Fruit fly (Drosophila melanogaster) whole organism, wandering third instar larva: ENCODE measurements around the gene futsch.
A peak's percentile ranks its signal among the peaks of the same experiment; 100 is the strongest.

ENCODE experiments used
- Abd-B ChIP-seq: fragments of >200 bp; optimal IDR thresholded peaks from 2 replicates; lab custom pipeline; 2017; ENCODE audit warnings: missing biosample characterization, missing genetic modification characterization
- CG32264 ChIP-seq: fragments of 200-800 bp; sonication (Bioruptor generic); optimal IDR thresholded peaks from 2 replicates; lab custom pipeline; 2016; ENCODE audit warnings: missing biosample characterization, missing genetic modification characterization
- Dfd ChIP-seq: fragments of >200 bp; optimal IDR thresholded peaks from 2 replicates; lab custom pipeline; 2017; ENCODE audit warnings: missing biosample characterization, missing genetic modification characterization
- Dif ChIP-seq: fragments of 200-275, 200-300 bp; sonication (Bioruptor generic); optimal IDR thresholded peaks from 2 replicates; lab custom pipeline; 2018; ENCODE audit warnings: missing biosample characterization, missing genetic modification characterization; ENCODE audit not compliant: partially characterized antibody
- HLH106 ChIP-seq: fragments of 200-800 bp; optimal IDR thresholded peaks from 3 replicates; lab custom pipeline; 2019; ENCODE audit warnings: missing biosample characterization, mild to moderate bottlenecking, missing genetic modification characterization, moderate library complexity
- Hnf4 ChIP-seq: fragments of 200-800 bp; sonication (Bioruptor generic); optimal IDR thresholded peaks from 2 replicates; lab custom pipeline; 2016; ENCODE audit warnings: missing biosample characterization, mild to moderate bottlenecking, missing genetic modification characterization
- Hr78 ChIP-seq: fragments of >200 bp; optimal IDR thresholded peaks from 2 replicates; lab custom pipeline; 2017; ENCODE audit warnings: missing biosample characterization, missing genetic modification characterization
- Hr83 ChIP-seq: fragments of 200-300 bp; sonication (Bioruptor generic); optimal IDR thresholded peaks from 2 replicates; lab custom pipeline; 2016; ENCODE audit warnings: missing biosample characterization, mild to moderate bottlenecking, missing genetic modification characterization, moderate library complexity; ENCODE audit not compliant: poor library complexity, severe bottlenecking
- Jra ChIP-seq: sonication (Bioruptor generic); optimal IDR thresholded peaks from 2 replicates; lab custom pipeline; 2016; ENCODE audit warnings: missing biosample characterization, missing genetic modification characterization
- N ChIP-seq: fragments of >200 bp; optimal IDR thresholded peaks from 2 replicates; lab custom pipeline; 2018; ENCODE audit warnings: missing biosample characterization, missing external identifiers, missing genetic modification characterization
- OdsH ChIP-seq: fragments of 200-800 bp; sonication (Bioruptor generic); optimal IDR thresholded peaks from 2 replicates; lab custom pipeline; 2016; ENCODE audit warnings: missing biosample characterization, mild to moderate bottlenecking, missing genetic modification characterization
- Rel ChIP-seq, 2 experiments: fragments of 200-800 bp; sonication (Bioruptor generic) in 1 of 2; optimal IDR thresholded peaks; 2 replicates in 1 of 2; 3 replicates in 1 of 2; lab custom pipeline; 2016 to 2019; ENCODE audit warnings: mild to moderate bottlenecking in 2 of 2, missing biosample characterization in 2 of 2, missing genetic modification characterization in 2 of 2, moderate library complexity in 1 of 2
- Sp1 ChIP-seq: fragments of 200-800 bp; sonication (Bioruptor generic); optimal IDR thresholded peaks from 3 replicates; lab custom pipeline; 2019; ENCODE audit warnings: missing biosample characterization, mild to moderate bottlenecking, missing genetic modification characterization, moderate library complexity
- Vsx2 ChIP-seq: fragments of 200-300, 225-300 bp; sonication (Bioruptor generic); optimal IDR thresholded peaks from 2 replicates; lab custom pipeline; 2018; ENCODE audit warnings: missing biosample characterization, missing genetic modification characterization; ENCODE audit not compliant: partially characterized antibody
- br ChIP-seq: fragments of 200-800 bp; sonication (Bioruptor generic); optimal IDR thresholded peaks from 2 replicates; lab custom pipeline; 2016; ENCODE audit warnings: missing biosample characterization, missing genetic modification characterization
- brk ChIP-seq: fragments of 200-800 bp; sonication (Bioruptor generic); optimal IDR thresholded peaks from 2 replicates; lab custom pipeline; 2016; ENCODE audit warnings: missing biosample characterization, mild to moderate bottlenecking, missing genetic modification characterization
- dl ChIP-seq, 2 experiments: fragments of 175-275, 200-275 bp in 1 of 2; fragments of 200-275 bp in 1 of 2; sonication (Bioruptor generic); optimal IDR thresholded peaks; lab custom pipeline; 2018; ENCODE audit warnings: mild to moderate bottlenecking in 2 of 2, missing biosample characterization in 2 of 2, missing genetic modification characterization in 2 of 2, moderate library complexity in 2 of 2; ENCODE audit not compliant: partially characterized antibody in 2 of 2, insufficient read depth in 1 of 2
- dmrt93B ChIP-seq: fragments of 200-800 bp; sonication (Bioruptor generic); optimal IDR thresholded peaks from 2 replicates; lab custom pipeline; 2018; ENCODE audit warnings: missing biosample characterization, mild to moderate bottlenecking, missing genetic modification characterization
- dsf ChIP-seq: sonication (Bioruptor generic); optimal IDR thresholded peaks from 2 replicates; lab custom pipeline; 2016; ENCODE audit warnings: missing biosample characterization, missing genetic modification characterization, borderline replicate concordance
- foxo ChIP-seq, 2 experiments: fragments of 200-800 bp; sonication (Bioruptor generic); optimal IDR thresholded peaks; 2 replicates in 1 of 2; 3 replicates in 1 of 2; lab custom pipeline; 2016 to 2017; ENCODE audit warnings: missing biosample characterization in 2 of 2, missing genetic modification characterization in 2 of 2
- fru ChIP-seq: fragments of 200-800 bp; sonication (Bioruptor generic); optimal IDR thresholded peaks from 3 replicates; lab custom pipeline; 2016; ENCODE audit warnings: missing biosample characterization, mild to moderate bottlenecking, missing genetic modification characterization
- h ChIP-seq: fragments of 200-800 bp; sonication (Bioruptor generic); optimal IDR thresholded peaks from 3 replicates; lab custom pipeline; 2016; ENCODE audit warnings: missing biosample characterization, mild to moderate bottlenecking, missing genetic modification characterization
- jim ChIP-seq: fragments of 175-275, 200-325 bp; sonication (Bioruptor generic); optimal IDR thresholded peaks from 2 replicates; lab custom pipeline; 2016; ENCODE audit warnings: missing biosample characterization, mild to moderate bottlenecking, missing genetic modification characterization
- pan ChIP-seq: fragments of >200 bp; optimal IDR thresholded peaks from 2 replicates; lab custom pipeline; 2017
- psq ChIP-seq: fragments of 200-800 bp; sonication (Bioruptor generic); optimal IDR thresholded peaks from 3 replicates; lab custom pipeline; 2017; ENCODE audit warnings: missing biosample characterization, mild to moderate bottlenecking, missing genetic modification characterization, moderate library complexity
- rgr ChIP-seq: fragments of 200-800 bp; sonication (Bioruptor generic); optimal IDR thresholded peaks from 3 replicates; lab custom pipeline; 2016; ENCODE audit warnings: missing biosample characterization, mild to moderate bottlenecking, missing genetic modification characterization
- sage ChIP-seq: fragments of 200-800 bp; sonication (Bioruptor generic); optimal IDR thresholded peaks from 2 replicates; lab custom pipeline; 2016; ENCODE audit warnings: missing biosample characterization, mild to moderate bottlenecking, missing genetic modification characterization
- sv ChIP-seq: fragments of 200-800 bp; sonication (Bioruptor generic); optimal IDR thresholded peaks from 3 replicates; lab custom pipeline; 2016; ENCODE audit warnings: missing biosample characterization, missing genetic modification characterization
- tai ChIP-seq: sonication (Bioruptor generic); optimal IDR thresholded peaks from 2 replicates; lab custom pipeline; 2016; ENCODE audit warnings: missing biosample characterization, missing genetic modification characterization
- usp ChIP-seq: fragments of >200 bp; optimal IDR thresholded peaks from 2 replicates; lab custom pipeline; 2017; ENCODE audit warnings: missing biosample characterization, missing genetic modification characterization

futsch gene

dm6 chrX:1381413-1381991 lies 27.4 kb upstream of the futsch start:
- TF ChIP-seq Abd-B (GFP tag; lab: Kevin White, UChicago), result no peak
- no peak for TF ChIP-seq sage
- no peak for TF ChIP-seq fru (GFP tag; lab: Kevin White, UChicago)
- no peak for TF ChIP-seq br (GFP tag; lab: Kevin White, UChicago)
- no peak for TF ChIP-seq N (GFP tag; lab: Kevin White, UChicago)
- no peak for TF ChIP-seq pan (lab: Kevin White, UChicago)
- TF ChIP-seq Jra (GFP tag; lab: Kevin White, UChicago), result no peak
- TF ChIP-seq psq (GFP tag; lab: Kevin White, UChicago), result no peak
- TF ChIP-seq OdsH (GFP tag; lab: Kevin White, UChicago), result no peak
- TF ChIP-seq dmrt93B (GFP tag; lab: Kevin White, UChicago), result no peak
- no peak for TF ChIP-seq Dif (GFP tag; lab: Kevin White, UChicago)
- TF ChIP-seq Hnf4 (GFP tag; lab: Kevin White, UChicago), result no peak
- TF ChIP-seq dl (GFP tag; optimal IDR thresholded peaks at IDR 0.05; lab: Kevin White, UChicago; ENCODE audit: insufficient read depth in 1 of 2, partially characterized antibody in 2 of 2), result no peak
- TF ChIP-seq, all 38 proteins: peak for 0

- TF ChIP-seq Jra (GFP tag; lab: Kevin White, UChicago), result no peak
- TF ChIP-seq dl (GFP tag; optimal IDR thresholded peaks at IDR 0.05; lab: Kevin White, UChicago; ENCODE audit: insufficient read depth in 1 of 2, partially characterized antibody in 2 of 2), result no peak
- no peak for TF ChIP-seq sv
- no peak for TF ChIP-seq usp (GFP tag; lab: Kevin White, UChicago)
- TF ChIP-seq dsf (GFP tag; lab: Kevin White, UChicago), result no peak
- no peak for TF ChIP-seq fru (GFP tag; lab: Kevin White, UChicago)
- no peak for TF ChIP-seq foxo (GFP tag; optimal IDR thresholded peaks at IDR 0.05; lab: Kevin White, UChicago)
- no peak for TF ChIP-seq CG32264 (GFP tag; lab: Kevin White, UChicago)
- no peak for TF ChIP-seq OdsH (GFP tag; lab: Kevin White, UChicago)
- no peak for TF ChIP-seq N (GFP tag; lab: Kevin White, UChicago)
- no peak for TF ChIP-seq Hnf4 (GFP tag; lab: Kevin White, UChicago)
- TF ChIP-seq pan (lab: Kevin White, UChicago), result no peak
- TF ChIP-seq h, result no peak
- TF ChIP-seq sage, result no peak
- TF ChIP-seq tai, result no peak
- TF ChIP-seq Hr83 (GFP tag; lab: Kevin White, UChicago), result no peak
- TF ChIP-seq, all 38 proteins: peak for 0
These were observed 26.4 kb upstream of the futsch start for dm6 chrX:1382489-1382888.

DNA sequence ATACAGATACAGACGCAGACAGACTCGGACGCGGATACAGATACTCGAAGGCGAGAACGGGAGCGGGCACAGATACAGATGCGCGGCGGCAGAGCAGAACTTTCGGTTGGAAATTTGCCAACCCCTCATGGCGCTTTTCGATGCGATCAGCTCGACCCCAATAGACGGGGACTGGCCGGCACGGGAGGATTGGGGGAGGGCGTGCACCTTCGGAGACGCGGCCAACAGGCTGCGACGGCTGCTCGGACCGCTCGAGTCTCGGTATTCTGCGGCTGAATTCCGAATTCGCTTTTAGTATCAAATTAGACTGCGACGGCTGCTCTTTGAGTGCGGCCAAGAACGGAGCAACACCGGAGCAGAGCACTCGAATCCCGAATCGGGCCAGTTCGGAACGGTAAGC lies 24.6 kb upstream of the futsch start:
- TF ChIP-seq brk (GFP tag; lab: Kevin White, UChicago), result no peak

DNA sequence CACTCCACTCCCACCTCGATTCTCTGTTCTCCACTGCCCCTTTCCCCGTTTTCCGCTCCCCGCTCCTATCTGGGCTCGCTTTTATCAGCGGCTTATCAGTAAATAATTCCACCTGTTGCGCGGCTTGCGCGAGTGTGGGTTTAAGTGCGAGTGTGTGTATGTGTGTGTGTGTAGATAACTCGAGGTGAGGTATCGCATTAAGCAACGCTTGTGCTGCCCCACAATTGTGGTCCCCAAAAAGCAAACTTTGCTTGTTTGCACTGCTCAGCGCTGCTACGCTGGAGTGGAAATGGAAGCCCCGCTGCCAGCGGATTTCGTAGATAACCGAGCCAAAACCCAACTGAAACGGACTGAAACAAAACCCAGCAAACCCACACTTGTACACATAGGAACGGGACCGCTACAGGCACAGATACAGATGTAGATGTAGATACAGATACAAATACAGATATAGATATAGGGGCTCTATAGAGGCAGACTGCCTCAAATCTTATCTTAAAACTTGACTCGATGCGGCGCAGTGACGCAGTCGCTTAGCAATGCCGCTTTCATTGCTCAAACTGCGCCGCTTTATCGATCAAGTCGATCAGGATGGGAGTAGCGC lies 21.6 kb upstream of the futsch start:
- no peak for TF ChIP-seq Rel (GFP tag; optimal IDR thresholded peaks at IDR 0.05; lab: Kevin White, UChicago)
- TF ChIP-seq Rel (tag; optimal IDR thresholded peaks at IDR 0.05; lab: Kevin White, UChicago), result peak; percentile 81
- no peak for TF ChIP-seq Vsx2 (GFP tag; lab: Kevin White, UChicago)
- peak; percentile 50 for TF ChIP-seq h
- no peak for TF ChIP-seq jim
- TF ChIP-seq, all 38 proteins: peak for 2

- TF ChIP-seq rgr (GFP tag; lab: Kevin White, UChicago), result no peak
- no peak for TF ChIP-seq Hr78 (GFP tag; lab: Kevin White, UChicago)
- TF ChIP-seq dl (GFP tag; optimal IDR thresholded peaks at IDR 0.05; lab: Kevin White, UChicago; ENCODE audit: insufficient read depth in 1 of 2, partially characterized antibody in 2 of 2), result peak in 1 of 2 experiments; percentile 25
- TF ChIP-seq foxo (GFP tag; optimal IDR thresholded peaks at IDR 0.05; lab: Kevin White, UChicago), result no peak
- TF ChIP-seq Sp1 (GFP tag; lab: Kevin White, UChicago), result no peak
- TF ChIP-seq Hnf4 (GFP tag; lab: Kevin White, UChicago), result no peak
- no peak for TF ChIP-seq Dfd
- TF ChIP-seq HLH106 (tag; lab: Kevin White, UChicago), result no peak
- TF ChIP-seq fru (GFP tag; lab: Kevin White, UChicago), result no peak
- TF ChIP-seq, all 38 proteins: peak for 1
These were observed 20.6 kb upstream of the futsch start for dm6 chrX:1388148-1388703.
